Fruit fly (Drosophila melanogaster): ENCODE results near the gene RpL36A.

RpL36A gene

dm6 chr2L:8010602-8011455, 31.9 kb downstream of the RpL36A start, which contains the start of the genes Glyat and Tg (continued):
- no peak for TF ChIP-seq bsh (GFP tag; optimal IDR thresholded peaks at IDR 0.05)
- peak; percentile 15 for TF ChIP-seq PHDP (tag; optimal IDR thresholded peaks at IDR 0.05)
- no peak for TF ChIP-seq corto (GFP tag; optimal IDR thresholded peaks at IDR 0.05)
- TF ChIP-seq Bteb2 (GFP tag; optimal IDR thresholded peaks at IDR 0.05), result no peak
- no peak for TF ChIP-seq CG32772 (GFP tag; IDR thresholded peaks at IDR 0.05)
- TF ChIP-seq CG32767 (GFP tag; IDR thresholded peaks at IDR 0.05), result no peak
- no peak for TF ChIP-seq CG17802 (tag; optimal IDR thresholded peaks at IDR 0.05)
- no peak for TF ChIP-seq gro (GFP tag; optimal IDR thresholded peaks at IDR 0.05)
- TF ChIP-seq CG17912 (GFP tag; optimal IDR thresholded peaks at IDR 0.05), result no peak
- TF ChIP-seq Dp (GFP tag; optimal IDR thresholded peaks at IDR 0.05), result peak; percentile 77
- no peak for TF ChIP-seq CG18619 (GFP tag; optimal IDR thresholded peaks at IDR 0.05)
- TF ChIP-seq CG15073 (GFP tag; optimal IDR thresholded peaks at IDR 0.05), result no peak
- no peak for TF ChIP-seq Sry-β (GFP tag; optimal IDR thresholded peaks at IDR 0.05)
- no peak for TF ChIP-seq hb (GFP tag; IDR thresholded peaks at IDR 0.05; ENCODE audit: partially characterized antibody)
- TF ChIP-seq maf-S (GFP tag; optimal IDR thresholded peaks at IDR 0.05), result no peak
- no peak for TF ChIP-seq dpn (GFP tag; optimal IDR thresholded peaks at IDR 0.05)
- peak; percentile 54 for TF ChIP-seq gfzf (GFP tag; optimal IDR thresholded peaks at IDR 0.05)
- TF ChIP-seq lbe (GFP tag; optimal IDR thresholded peaks at IDR 0.05), result no peak
- no peak for TF ChIP-seq wek (GFP tag; optimal IDR thresholded peaks at IDR 0.05)
- no peak for TF ChIP-seq ssp (GFP tag; IDR thresholded peaks at IDR 0.05)
- TF ChIP-seq Hmr (GFP tag; optimal IDR thresholded peaks at IDR 0.05), result peak; percentile 19
- no peak for TF ChIP-seq scrt (GFP tag; optimal IDR thresholded peaks at IDR 0.05)
- no peak for TF ChIP-seq insv (GFP tag; optimal IDR thresholded peaks at IDR 0.05)
- peak; percentile 36 for TF ChIP-seq CG12659 (GFP tag; optimal IDR thresholded peaks at IDR 0.05)
- no peak for TF ChIP-seq odd (GFP tag; optimal IDR thresholded peaks at IDR 0.05)
- no peak for TF ChIP-seq ac (GFP tag; optimal IDR thresholded peaks at IDR 0.05)
- peak; percentile 19; the same call in 1 of the 2 replicates for TF ChIP-seq CG14441 (GFP tag; IDR thresholded peaks at IDR 0.05)
- peak; percentile 49; the same call in 1 of the 2 replicates for TF ChIP-seq unc-4 (GFP tag; IDR thresholded peaks at IDR 0.05; ENCODE audit: partially characterized antibody)
- TF ChIP-seq CG7556 (GFP tag; optimal IDR thresholded peaks at IDR 0.05), result no peak
- no peak for TF ChIP-seq ap (GFP tag; IDR thresholded peaks at IDR 0.05)
- TF ChIP-seq CG2202 (tag; optimal IDR thresholded peaks at IDR 0.05), result no peak
- TF ChIP-seq dan (GFP tag; IDR thresholded peaks at IDR 0.05), result no peak
- TF ChIP-seq CG11247 (GFP tag; IDR thresholded peaks at IDR 0.05), result peak; percentile 40; the same call in 1 of the 2 replicates
- no peak for TF ChIP-seq toy (GFP tag; IDR thresholded peaks at IDR 0.05)
- TF ChIP-seq Xrp1 (GFP tag; IDR thresholded peaks at IDR 0.05), result 0 out of 2 replicates have a peak, but pooled peaks have one; percentile 22
- no peak for TF ChIP-seq Usf (GFP tag; optimal IDR thresholded peaks at IDR 0.05)
- peak; percentile 49 for TF ChIP-seq sd (tag; optimal IDR thresholded peaks at IDR 0.05)
- TF ChIP-seq CG2678 (tag; optimal IDR thresholded peaks at IDR 0.05), result peak; percentile 48
- TF ChIP-seq CG14860 (GFP tag; IDR thresholded peaks at IDR 0.05; ENCODE audit: partially characterized antibody), result 0 out of 3 replicates have a peak, but pooled peaks have one; percentile 27
- no peak for TF ChIP-seq danr (GFP tag; IDR thresholded peaks at IDR 0.05)
- TF ChIP-seq HLHmδ (GFP tag; optimal IDR thresholded peaks at IDR 0.05), result no peak
- TF ChIP-seq CG12391 (tag; optimal IDR thresholded peaks at IDR 0.05), result peak; percentile 40
- no peak for TF ChIP-seq CG8290 (GFP tag; optimal IDR thresholded peaks at IDR 0.05)
- TF ChIP-seq CG8290 (tag; optimal IDR thresholded peaks at IDR 0.05), result no peak
- TF ChIP-seq amos (GFP tag; IDR thresholded peaks at IDR 0.05; ENCODE audit: partially characterized antibody), result no peak; the same call in 1 of the 2 replicates
- no peak for TF ChIP-seq Asciz (GFP tag; optimal IDR thresholded peaks at IDR 0.05)
- TF ChIP-seq Rfx (GFP tag; IDR thresholded peaks at IDR 0.05), result peak; percentile 73
- TF ChIP-seq btn (GFP tag; optimal IDR thresholded peaks at IDR 0.05), result no peak
